Fruit fly (Drosophila melanogaster) whole organism, wandering third instar larva: ENCODE results near the gene CG14650.

Experiments
- Abd-B ChIP-seq: fragments of >200 bp; optimal IDR thresholded peaks from 2 replicates; lab custom pipeline; 2017; ENCODE audit warnings: missing biosample characterization, missing genetic modification characterization
- CG32264 ChIP-seq: fragments of 200-800 bp; sonication (Bioruptor generic); optimal IDR thresholded peaks from 2 replicates; lab custom pipeline; 2016; ENCODE audit warnings: missing biosample characterization, missing genetic modification characterization
- CG9705 ChIP-seq: fragments of 200-800 bp; sonication (Bioruptor generic); optimal IDR thresholded peaks from 2 replicates; lab custom pipeline; 2018; ENCODE audit warnings: missing biosample characterization, mild to moderate bottlenecking, missing genetic modification characterization
- CrebA ChIP-seq: fragments of 200-800 bp; sonication (Bioruptor generic); optimal IDR thresholded peaks from 2 replicates; lab custom pipeline; 2016; ENCODE audit warnings: missing biosample characterization, mild to moderate bottlenecking, missing genetic modification characterization, borderline replicate concordance
- Dfd ChIP-seq: fragments of >200 bp; optimal IDR thresholded peaks from 2 replicates; lab custom pipeline; 2017; ENCODE audit warnings: missing biosample characterization, missing genetic modification characterization
- Dif ChIP-seq: fragments of 200-275, 200-300 bp; sonication (Bioruptor generic); optimal IDR thresholded peaks from 2 replicates; lab custom pipeline; 2018; ENCODE audit warnings: missing biosample characterization, missing genetic modification characterization; ENCODE audit not compliant: partially characterized antibody
- GATAd ChIP-seq: sonication (Bioruptor generic); optimal IDR thresholded peaks from 2 replicates; lab custom pipeline; 2016; ENCODE audit warnings: missing biosample characterization, missing genetic modification characterization
- HLH106 ChIP-seq: fragments of 200-800 bp; optimal IDR thresholded peaks from 3 replicates; lab custom pipeline; 2019; ENCODE audit warnings: missing biosample characterization, mild to moderate bottlenecking, missing genetic modification characterization, moderate library complexity
- Hnf4 ChIP-seq: fragments of 200-800 bp; sonication (Bioruptor generic); optimal IDR thresholded peaks from 2 replicates; lab custom pipeline; 2016; ENCODE audit warnings: missing biosample characterization, mild to moderate bottlenecking, missing genetic modification characterization
- Hr78 ChIP-seq: fragments of >200 bp; optimal IDR thresholded peaks from 2 replicates; lab custom pipeline; 2017; ENCODE audit warnings: missing biosample characterization, missing genetic modification characterization
- Hr83 ChIP-seq: fragments of 200-300 bp; sonication (Bioruptor generic); optimal IDR thresholded peaks from 2 replicates; lab custom pipeline; 2016; ENCODE audit warnings: missing biosample characterization, mild to moderate bottlenecking, missing genetic modification characterization, moderate library complexity; ENCODE audit not compliant: poor library complexity, severe bottlenecking
- Jra ChIP-seq: sonication (Bioruptor generic); optimal IDR thresholded peaks from 2 replicates; lab custom pipeline; 2016; ENCODE audit warnings: missing biosample characterization, missing genetic modification characterization
- Mio ChIP-seq: sonication (Bioruptor generic); optimal IDR thresholded peaks from 2 replicates; lab custom pipeline; 2016; ENCODE audit warnings: missing biosample characterization, missing genetic modification characterization
- Myc ChIP-seq: fragments of >200 bp; optimal IDR thresholded peaks from 2 replicates; lab custom pipeline; 2017
- N ChIP-seq: fragments of >200 bp; optimal IDR thresholded peaks from 2 replicates; lab custom pipeline; 2018; ENCODE audit warnings: missing biosample characterization, missing external identifiers, missing genetic modification characterization
- OdsH ChIP-seq: fragments of 200-800 bp; sonication (Bioruptor generic); optimal IDR thresholded peaks from 2 replicates; lab custom pipeline; 2016; ENCODE audit warnings: missing biosample characterization, mild to moderate bottlenecking, missing genetic modification characterization
- Rel ChIP-seq, 2 experiments: fragments of 200-800 bp; sonication (Bioruptor generic) in 1 of 2; optimal IDR thresholded peaks; 2 replicates in 1 of 2; 3 replicates in 1 of 2; lab custom pipeline; 2016 to 2019; ENCODE audit warnings: mild to moderate bottlenecking in 2 of 2, missing biosample characterization in 2 of 2, missing genetic modification characterization in 2 of 2, moderate library complexity in 1 of 2
- Sp1 ChIP-seq: fragments of 200-800 bp; sonication (Bioruptor generic); optimal IDR thresholded peaks from 3 replicates; lab custom pipeline; 2019; ENCODE audit warnings: missing biosample characterization, mild to moderate bottlenecking, missing genetic modification characterization, moderate library complexity
- Vsx2 ChIP-seq: fragments of 200-300, 225-300 bp; sonication (Bioruptor generic); optimal IDR thresholded peaks from 2 replicates; lab custom pipeline; 2018; ENCODE audit warnings: missing biosample characterization, missing genetic modification characterization; ENCODE audit not compliant: partially characterized antibody
- br ChIP-seq: fragments of 200-800 bp; sonication (Bioruptor generic); optimal IDR thresholded peaks from 2 replicates; lab custom pipeline; 2016; ENCODE audit warnings: missing biosample characterization, missing genetic modification characterization
- brk ChIP-seq: fragments of 200-800 bp; sonication (Bioruptor generic); optimal IDR thresholded peaks from 2 replicates; lab custom pipeline; 2016; ENCODE audit warnings: missing biosample characterization, mild to moderate bottlenecking, missing genetic modification characterization
- dl ChIP-seq, 2 experiments: fragments of 175-275, 200-275 bp in 1 of 2; fragments of 200-275 bp in 1 of 2; sonication (Bioruptor generic); optimal IDR thresholded peaks; lab custom pipeline; 2018; ENCODE audit warnings: mild to moderate bottlenecking in 2 of 2, missing biosample characterization in 2 of 2, missing genetic modification characterization in 2 of 2, moderate library complexity in 2 of 2; ENCODE audit not compliant: partially characterized antibody in 2 of 2, insufficient read depth in 1 of 2
- dmrt93B ChIP-seq: fragments of 200-800 bp; sonication (Bioruptor generic); optimal IDR thresholded peaks from 2 replicates; lab custom pipeline; 2018; ENCODE audit warnings: missing biosample characterization, mild to moderate bottlenecking, missing genetic modification characterization
- dsf ChIP-seq: sonication (Bioruptor generic); optimal IDR thresholded peaks from 2 replicates; lab custom pipeline; 2016; ENCODE audit warnings: missing biosample characterization, missing genetic modification characterization, borderline replicate concordance
- ey ChIP-seq: fragments of 200-800 bp; sonication (Bioruptor generic); optimal IDR thresholded peaks from 2 replicates; lab custom pipeline; 2016; ENCODE audit warnings: missing biosample characterization, missing genetic modification characterization
- foxo ChIP-seq, 2 experiments: fragments of 200-800 bp; sonication (Bioruptor generic); optimal IDR thresholded peaks; 2 replicates in 1 of 2; 3 replicates in 1 of 2; lab custom pipeline; 2016 to 2017; ENCODE audit warnings: missing biosample characterization in 2 of 2, missing genetic modification characterization in 2 of 2
- fru ChIP-seq: fragments of 200-800 bp; sonication (Bioruptor generic); optimal IDR thresholded peaks from 3 replicates; lab custom pipeline; 2016; ENCODE audit warnings: missing biosample characterization, mild to moderate bottlenecking, missing genetic modification characterization
- h ChIP-seq: fragments of 200-800 bp; sonication (Bioruptor generic); optimal IDR thresholded peaks from 3 replicates; lab custom pipeline; 2016; ENCODE audit warnings: missing biosample characterization, mild to moderate bottlenecking, missing genetic modification characterization
- jim ChIP-seq: fragments of 175-275, 200-325 bp; sonication (Bioruptor generic); optimal IDR thresholded peaks from 2 replicates; lab custom pipeline; 2016; ENCODE audit warnings: missing biosample characterization, mild to moderate bottlenecking, missing genetic modification characterization
- lola ChIP-seq: fragments of >200 bp; optimal IDR thresholded peaks from 2 replicates; lab custom pipeline; 2017; ENCODE audit warnings: missing biosample characterization, missing genetic modification characterization
- pan ChIP-seq: fragments of >200 bp; optimal IDR thresholded peaks from 2 replicates; lab custom pipeline; 2017
- psq ChIP-seq: fragments of 200-800 bp; sonication (Bioruptor generic); optimal IDR thresholded peaks from 3 replicates; lab custom pipeline; 2017; ENCODE audit warnings: missing biosample characterization, mild to moderate bottlenecking, missing genetic modification characterization, moderate library complexity
- rgr ChIP-seq: fragments of 200-800 bp; sonication (Bioruptor generic); optimal IDR thresholded peaks from 3 replicates; lab custom pipeline; 2016; ENCODE audit warnings: missing biosample characterization, mild to moderate bottlenecking, missing genetic modification characterization
- sage ChIP-seq: fragments of 200-800 bp; sonication (Bioruptor generic); optimal IDR thresholded peaks from 2 replicates; lab custom pipeline; 2016; ENCODE audit warnings: missing biosample characterization, mild to moderate bottlenecking, missing genetic modification characterization
- sv ChIP-seq: fragments of 200-800 bp; sonication (Bioruptor generic); optimal IDR thresholded peaks from 3 replicates; lab custom pipeline; 2016; ENCODE audit warnings: missing biosample characterization, missing genetic modification characterization
- tai ChIP-seq: sonication (Bioruptor generic); optimal IDR thresholded peaks from 2 replicates; lab custom pipeline; 2016; ENCODE audit warnings: missing biosample characterization, missing genetic modification characterization
- usp ChIP-seq: fragments of >200 bp; optimal IDR thresholded peaks from 2 replicates; lab custom pipeline; 2017; ENCODE audit warnings: missing biosample characterization, missing genetic modification characterization
- woc ChIP-seq: sonication (Bioruptor generic); optimal IDR thresholded peaks from 2 replicates; lab custom pipeline; 2016; ENCODE audit warnings: missing biosample characterization, mild to moderate bottlenecking, missing genetic modification characterization

Gene CG14650

dm6 chr3R:4433441-4434077, 3.6 kb upstream of the CG14650 start, which contains the start of the genes eIF3a and CG1074:
Gene eIF3a, minus strand, starts transcription at chr3R:4433895.
Gene CG1074, plus strand, starts transcription at chr3R:4433965.
- TF ChIP-seq rgr (GFP tag; lab: Kevin White, UChicago): peak; percentile 80
- TF ChIP-seq CG9705 (GFP tag; lab: Kevin White, UChicago): peak; percentile 49
- no peak for TF ChIP-seq sage (GFP tag; lab: Kevin White, UChicago)
- TF ChIP-seq woc (GFP tag; lab: Kevin White, UChicago): no peak
- TF ChIP-seq tai (GFP tag; lab: Kevin White, UChicago): no peak
- no peak for TF ChIP-seq Mio
- no peak for TF ChIP-seq Hr78 (GFP tag; lab: Kevin White, UChicago)
- TF ChIP-seq brk (GFP tag; lab: Kevin White, UChicago): no peak
- peak; percentile 81 for TF ChIP-seq h (GFP tag; lab: Kevin White, UChicago)
- no peak for TF ChIP-seq Vsx2 (GFP tag; lab: Kevin White, UChicago)
- TF ChIP-seq OdsH (GFP tag; lab: Kevin White, UChicago): peak; percentile 74
- no peak for TF ChIP-seq pan (lab: Kevin White, UChicago)
- no peak for TF ChIP-seq Hnf4 (GFP tag; lab: Kevin White, UChicago)
- no peak for TF ChIP-seq GATAd (GFP tag; lab: Kevin White, UChicago)
- no peak for TF ChIP-seq N (GFP tag; lab: Kevin White, UChicago)
- no peak for TF ChIP-seq br (GFP tag; lab: Kevin White, UChicago)
- peak; percentile 73 for TF ChIP-seq Sp1 (GFP tag; lab: Kevin White, UChicago)
- no peak for TF ChIP-seq CrebA (GFP tag; lab: Kevin White, UChicago)
- no peak for TF ChIP-seq jim
- peak in 1 of 2 experiments; percentile 12 for TF ChIP-seq foxo (GFP tag; optimal IDR thresholded peaks at IDR 0.05; lab: Kevin White, UChicago)
- no peak for TF ChIP-seq dsf (GFP tag; lab: Kevin White, UChicago)
- TF ChIP-seq HLH106 (tag; lab: Kevin White, UChicago): peak; percentile 61
- TF ChIP-seq Rel (GFP tag; optimal IDR thresholded peaks at IDR 0.05; lab: Kevin White, UChicago): no peak
- peak; percentile 47 for TF ChIP-seq Rel (tag; optimal IDR thresholded peaks at IDR 0.05; lab: Kevin White, UChicago)
- TF ChIP-seq Dif (GFP tag; lab: Kevin White, UChicago): peak; percentile 47
- no peak for TF ChIP-seq lola
- no peak for TF ChIP-seq CG32264 (GFP tag; lab: Kevin White, UChicago)
- TF ChIP-seq Dfd (GFP tag; lab: Kevin White, UChicago): no peak
- no peak for TF ChIP-seq dl (GFP tag; optimal IDR thresholded peaks at IDR 0.05; lab: Kevin White, UChicago; ENCODE audit: insufficient read depth in 1 of 2, partially characterized antibody in 2 of 2)
- TF ChIP-seq ey: peak; percentile 51
- no peak for TF ChIP-seq Jra (GFP tag; lab: Kevin White, UChicago)
- TF ChIP-seq sv (GFP tag; lab: Kevin White, UChicago): no peak
- TF ChIP-seq Hr83 (GFP tag; lab: Kevin White, UChicago): peak; percentile 98
- no peak for TF ChIP-seq dmrt93B (GFP tag; lab: Kevin White, UChicago)
- TF ChIP-seq Abd-B: no peak
- peak; percentile 43 for TF ChIP-seq psq
- no peak for TF ChIP-seq usp (GFP tag; lab: Kevin White, UChicago)
- TF ChIP-seq fru (GFP tag; lab: Kevin White, UChicago): no peak
- peak; percentile 78 for TF ChIP-seq Myc (lab: Kevin White, UChicago)

dm6 chr3R:4437817-4438216, 630 bp downstream of the CG14650 start:
- no peak for TF ChIP-seq jim
